Worm (Caenorhabditis elegans) whole organism, midembryonic: Measurements from ENCODE around the gene gpa-1.

Source experiments
- T22C8.4 ChIP-seq: fragments of 200-800 bp; sonication (Bioruptor generic); IDR thresholded peaks from 2 replicates; pipeline ENCODE4 v1.3.6; 2022; ENCODE audit warnings: missing genetic modification characterization, missing compliant biosample characterization
- cog-1 ChIP-seq: sonication (generic microtip); optimal IDR thresholded peaks from 2 replicates; lab custom pipeline; 2016; ENCODE audit warnings: missing genetic modification characterization, missing compliant biosample characterization
- flt-1 ChIP-seq: fragments of 200-800 bp; sonication (Bioruptor generic); IDR thresholded peaks from 2 replicates; pipeline ENCODE4 v1.3.6; 2022; ENCODE audit warnings: missing genetic modification characterization, missing compliant biosample characterization
- klf-2 ChIP-seq: fragments of 200-800 bp; sonication (Bioruptor generic); conservative IDR thresholded peaks from 2 replicates; pipeline ENCODE4 v1.3.6; 2022; ENCODE audit warnings: missing genetic modification reagents, missing genetic modification characterization, missing compliant biosample characterization
- med-1 ChIP-seq: sonication (generic microtip); optimal IDR thresholded peaks from 2 replicates; lab custom pipeline; 2017; ENCODE audit warnings: missing genetic modification characterization, mild to moderate bottlenecking, missing compliant biosample characterization, antibody characterized with exemption, missing genetic modification reagents; ENCODE audit not compliant: insufficient read depth
- ref-1 ChIP-seq: fragments of 200-800 bp; sonication (Bioruptor generic); conservative IDR thresholded peaks from 2 replicates; pipeline ENCODE4 v1.3.6; 2022; ENCODE audit warnings: missing genetic modification reagents, missing genetic modification characterization, missing compliant biosample characterization
- tab-1 ChIP-seq: fragments of 200-800 bp; sonication (Bioruptor generic); IDR thresholded peaks from 2 replicates; pipeline ENCODE4 v1.3.6; 2022; ENCODE audit warnings: missing genetic modification characterization, missing compliant biosample characterization
- ztf-23 ChIP-seq: fragments of 200-800 bp; sonication (Bioruptor generic); IDR thresholded peaks from 2 replicates; pipeline ENCODE4 v1.3.6; 2022; ENCODE audit warnings: missing genetic modification reagents, missing genetic modification characterization, missing compliant biosample characterization
- ztf-29 ChIP-seq: fragments of 200-800 bp; sonication (Bioruptor generic); IDR thresholded peaks from 2 replicates; pipeline ENCODE4 v1.3.6; 2022; ENCODE audit warnings: missing genetic modification reagents, missing genetic modification characterization, missing compliant biosample characterization

Gene gpa-1

DNA sequence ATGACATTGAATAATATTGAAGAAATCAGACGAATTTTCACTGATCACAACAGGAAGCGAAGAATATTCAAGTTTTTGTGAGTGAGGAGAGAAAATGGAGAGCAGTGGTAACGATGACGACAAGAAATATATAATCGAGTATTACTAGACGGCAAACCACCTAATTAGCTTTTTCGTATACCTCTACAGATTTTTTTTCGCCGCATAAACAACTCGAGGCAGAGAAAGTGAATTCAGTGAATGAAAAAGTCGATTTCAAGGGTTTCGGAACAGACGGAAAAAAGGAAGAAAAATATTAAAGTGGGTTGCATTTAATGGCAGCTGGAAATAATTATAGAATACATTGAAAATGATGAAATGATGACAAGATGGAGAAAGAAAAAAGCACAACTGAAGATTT, at the start of gene gpa-1:
gpa-1 (minus strand) TSS at position 101 of the 400 bp plus-strand sequence.
- TF ChIP-seq ztf-29 (GFP tag; lab: Robert Waterston, UW) (no peak), klf-2 (no peak), flt-1 (GFP tag; lab: Robert Waterston, UW) (no peak), ztf-23 (GFP tag; lab: Robert Waterston, UW) (no peak), ref-1 (GFP tag; lab: Robert Waterston, UW) (no peak), med-1 (GFP tag; lab: Kevin White, UChicago) (no peak), T22C8.4 (GFP tag; lab: Robert Waterston, UW) (no peak), cog-1 (tag; lab: Kevin White, UChicago) (no peak), tab-1 (GFP tag; lab: Robert Waterston, UW) (no peak)

DNA sequence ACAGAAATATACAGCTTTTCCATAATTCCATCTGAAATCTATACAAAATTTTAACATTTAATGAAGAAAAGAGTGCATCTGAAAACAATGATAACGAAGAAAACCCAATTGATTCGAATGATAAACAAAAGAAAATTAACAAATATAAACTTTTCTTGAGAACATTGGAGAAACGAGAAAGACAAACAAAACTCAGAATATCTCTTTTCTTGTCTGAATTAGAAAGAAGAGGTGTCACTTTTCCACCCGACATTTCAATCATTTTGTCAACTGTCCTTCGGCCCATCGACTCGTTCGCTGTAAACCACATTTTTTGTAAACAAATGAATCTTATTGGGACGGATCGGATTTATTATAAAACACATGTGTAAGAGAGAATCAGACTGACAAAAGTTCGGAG, 48.5 kb upstream of the gpa-1 start, which contains the start of gene bgal-1:
bgal-1 (minus strand) TSS at position 38 of the 400 bp plus-strand sequence.
- no peak for TF ChIP-seq T22C8.4 (GFP tag; lab: Robert Waterston, UW)
- no peak for TF ChIP-seq tab-1 (GFP tag; lab: Robert Waterston, UW)
- no peak for TF ChIP-seq klf-2
- no peak for TF ChIP-seq cog-1 (tag; lab: Kevin White, UChicago)
- no peak for TF ChIP-seq ref-1 (GFP tag; lab: Robert Waterston, UW)
- TF ChIP-seq flt-1 (GFP tag; lab: Robert Waterston, UW): no peak
- TF ChIP-seq ztf-23 (GFP tag; lab: Robert Waterston, UW): no peak
- no peak for TF ChIP-seq ztf-29 (GFP tag; lab: Robert Waterston, UW)
- TF ChIP-seq med-1 (GFP tag; lab: Kevin White, UChicago): no peak

DNA sequence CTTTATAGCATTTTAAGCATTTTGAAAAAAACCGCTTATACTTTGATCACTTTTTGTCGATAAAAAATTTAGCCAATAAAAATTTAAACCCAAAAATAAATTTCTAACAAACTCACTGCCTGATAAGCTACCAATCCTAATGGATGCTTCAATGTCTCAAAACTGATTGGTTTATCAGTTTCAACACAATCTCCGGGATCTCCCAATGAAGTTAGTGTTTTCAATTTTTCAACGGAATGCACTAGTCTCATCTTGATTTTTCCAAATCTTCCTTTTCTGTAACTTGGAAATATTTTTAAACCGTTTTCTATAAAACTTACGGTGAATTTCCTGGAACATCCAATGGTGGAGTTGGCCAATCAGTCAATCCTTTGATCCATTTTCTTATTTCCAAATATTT, 46.2 kb upstream of the gpa-1 start:
- no peak for TF ChIP-seq med-1 (GFP tag; lab: Kevin White, UChicago)
- TF ChIP-seq ztf-29 (GFP tag; lab: Robert Waterston, UW): no peak
- no peak for TF ChIP-seq flt-1 (GFP tag; lab: Robert Waterston, UW)
- no peak for TF ChIP-seq tab-1 (GFP tag; lab: Robert Waterston, UW)
- no peak for TF ChIP-seq T22C8.4 (GFP tag; lab: Robert Waterston, UW)
- no peak for TF ChIP-seq ref-1 (GFP tag; lab: Robert Waterston, UW)

DNA sequence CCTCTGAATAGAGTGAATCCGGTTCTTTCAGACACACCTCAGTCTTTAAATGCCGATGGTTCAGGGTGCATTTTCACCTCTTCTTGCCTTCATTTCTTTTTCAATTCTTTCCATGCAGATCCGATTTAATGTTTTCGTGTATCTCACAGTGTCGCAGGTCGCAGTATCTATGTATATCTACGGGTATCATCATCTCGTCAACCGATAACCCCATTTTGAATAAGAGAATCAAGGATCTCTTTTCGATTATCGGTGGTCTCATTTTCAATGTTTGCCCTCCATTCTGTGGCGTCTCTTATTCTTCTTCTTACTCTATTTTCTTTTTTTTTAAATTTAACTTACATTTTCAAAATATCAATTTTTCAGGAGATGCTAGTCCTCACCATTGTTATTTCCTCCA, 43.5 kb upstream of the gpa-1 start, which contains the start of gene T19B10.2:
T19B10.2 (plus strand) TSS at position 367 of the 400 bp plus-strand sequence.
- TF ChIP-seq klf-2 (no peak), T22C8.4 (GFP tag; lab: Robert Waterston, UW) (no peak), ztf-23 (GFP tag; lab: Robert Waterston, UW) (no peak), ztf-29 (GFP tag; lab: Robert Waterston, UW) (no peak), ref-1 (GFP tag; lab: Robert Waterston, UW) (no peak), cog-1 (tag; lab: Kevin White, UChicago) (no peak), flt-1 (GFP tag; lab: Robert Waterston, UW) (no peak), med-1 (GFP tag; lab: Kevin White, UChicago) (no peak), tab-1 (GFP tag; lab: Robert Waterston, UW) (no peak)

DNA sequence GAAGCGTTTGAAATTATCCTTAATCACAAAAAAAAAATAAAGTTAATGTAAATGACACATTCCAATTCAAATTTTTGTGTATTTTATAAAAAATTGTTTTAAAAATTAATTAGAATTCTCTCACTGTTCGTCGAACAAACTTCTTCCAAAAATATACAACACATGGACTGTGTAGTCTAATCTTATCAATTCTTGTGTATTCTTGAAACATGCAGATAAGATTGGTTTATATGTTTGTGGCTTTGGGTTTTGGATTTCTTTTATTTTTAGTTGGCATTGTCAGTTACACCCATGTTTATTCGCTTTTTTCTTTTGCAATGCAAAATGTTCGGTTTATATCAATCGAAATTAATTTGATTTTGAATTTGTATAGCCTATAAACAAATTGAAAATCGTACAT, 42.9 kb upstream of the gpa-1 start:
- TF ChIP-seq flt-1 (GFP tag; lab: Robert Waterston, UW) (no peak), ztf-29 (GFP tag; lab: Robert Waterston, UW) (no peak), med-1 (GFP tag; lab: Kevin White, UChicago) (no peak), ref-1 (GFP tag; lab: Robert Waterston, UW) (no peak), klf-2 (no peak), T22C8.4 (GFP tag; lab: Robert Waterston, UW) (no peak), tab-1 (GFP tag; lab: Robert Waterston, UW) (no peak), cog-1 (tag; lab: Kevin White, UChicago) (no peak), ztf-23 (GFP tag; lab: Robert Waterston, UW) (no peak)

DNA sequence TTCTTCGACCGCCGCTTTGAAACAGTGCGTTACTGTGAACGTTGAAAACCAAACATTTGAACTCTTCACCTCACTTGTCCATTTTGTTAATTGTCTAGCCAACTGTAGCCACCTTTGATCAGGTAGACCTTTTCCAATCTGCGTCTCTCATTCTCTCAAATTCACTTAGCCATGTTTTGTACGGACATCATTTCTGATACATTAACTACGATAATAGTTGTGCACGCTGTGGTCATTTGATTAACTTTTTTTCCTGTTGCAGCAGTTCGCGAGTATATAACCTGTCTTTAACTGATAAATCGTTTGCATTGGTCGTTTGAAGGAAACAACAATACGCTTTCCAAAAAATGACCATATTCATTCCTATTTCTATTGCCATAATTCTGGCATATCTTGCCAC, 39.9 kb upstream of the gpa-1 start, which contains the start of gene cyp-29A2:
cyp-29A2 (plus strand) TSS at position 190 of the 400 bp plus-strand sequence.
- TF ChIP-seq tab-1 (GFP tag; lab: Robert Waterston, UW): no peak
- no peak for TF ChIP-seq T22C8.4 (GFP tag; lab: Robert Waterston, UW)
- TF ChIP-seq ztf-29 (GFP tag; lab: Robert Waterston, UW): no peak
- TF ChIP-seq ref-1 (GFP tag; lab: Robert Waterston, UW): no peak
- TF ChIP-seq ztf-23 (GFP tag; lab: Robert Waterston, UW): no peak
- TF ChIP-seq med-1 (GFP tag; lab: Kevin White, UChicago): no peak
- no peak for TF ChIP-seq cog-1 (tag; lab: Kevin White, UChicago)
- no peak for TF ChIP-seq klf-2
- TF ChIP-seq flt-1 (GFP tag; lab: Robert Waterston, UW): no peak

DNA sequence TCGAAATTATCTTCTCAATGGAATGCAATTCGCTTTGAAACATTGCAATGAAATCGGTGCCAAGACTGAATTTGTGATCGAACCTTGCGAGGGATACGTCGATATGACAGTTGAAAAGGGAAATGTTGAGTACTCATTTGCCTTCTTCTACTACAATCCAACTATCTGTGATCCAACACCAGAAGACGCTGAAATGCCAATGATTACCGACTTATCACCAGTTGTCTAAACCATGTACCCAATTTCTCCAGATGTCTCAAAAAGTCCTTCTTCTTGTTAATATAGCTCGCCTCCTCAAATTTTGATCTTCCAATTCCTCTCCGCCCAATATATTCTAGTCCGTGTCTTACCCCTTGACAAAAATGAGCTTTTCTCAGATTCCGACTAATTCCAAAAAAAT, 38.7 kb upstream of the gpa-1 start:
- TF ChIP-seq med-1 (GFP tag; lab: Kevin White, UChicago) (no peak), cog-1 (tag; lab: Kevin White, UChicago) (no peak), ref-1 (GFP tag; lab: Robert Waterston, UW) (no peak), flt-1 (GFP tag; lab: Robert Waterston, UW) (no peak), ztf-29 (GFP tag; lab: Robert Waterston, UW) (no peak), T22C8.4 (GFP tag; lab: Robert Waterston, UW) (no peak), ztf-23 (GFP tag; lab: Robert Waterston, UW) (no peak), tab-1 (GFP tag; lab: Robert Waterston, UW) (no peak), klf-2 (no peak)

DNA sequence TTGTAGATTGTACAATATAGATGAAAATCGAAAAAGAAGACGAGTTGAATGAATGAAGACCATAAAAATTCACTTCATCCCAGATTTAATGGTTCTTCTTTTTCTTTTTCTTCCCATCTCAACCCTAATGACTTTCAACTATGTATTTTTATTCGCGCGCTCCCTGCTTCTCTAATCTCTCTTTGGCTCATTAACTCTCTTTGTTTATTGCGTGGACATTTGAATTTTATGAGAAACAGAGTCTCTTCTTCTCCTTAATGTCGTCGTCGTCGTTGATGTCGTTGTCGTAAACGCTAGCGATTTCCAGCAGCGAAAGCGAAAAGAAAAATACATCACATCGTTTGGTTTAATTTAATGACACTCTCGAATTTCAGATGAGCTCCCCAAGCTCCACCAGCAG, 37.1 kb upstream of the gpa-1 start:
- TF ChIP-seq med-1 (GFP tag; lab: Kevin White, UChicago) (no peak), flt-1 (GFP tag; lab: Robert Waterston, UW) (no peak), ref-1 (GFP tag; lab: Robert Waterston, UW) (no peak), ztf-29 (GFP tag; lab: Robert Waterston, UW) (no peak), tab-1 (GFP tag; lab: Robert Waterston, UW) (no peak), klf-2 (no peak), ztf-23 (GFP tag; lab: Robert Waterston, UW) (no peak), T22C8.4 (GFP tag; lab: Robert Waterston, UW) (no peak), cog-1 (tag; lab: Kevin White, UChicago) (no peak)

DNA sequence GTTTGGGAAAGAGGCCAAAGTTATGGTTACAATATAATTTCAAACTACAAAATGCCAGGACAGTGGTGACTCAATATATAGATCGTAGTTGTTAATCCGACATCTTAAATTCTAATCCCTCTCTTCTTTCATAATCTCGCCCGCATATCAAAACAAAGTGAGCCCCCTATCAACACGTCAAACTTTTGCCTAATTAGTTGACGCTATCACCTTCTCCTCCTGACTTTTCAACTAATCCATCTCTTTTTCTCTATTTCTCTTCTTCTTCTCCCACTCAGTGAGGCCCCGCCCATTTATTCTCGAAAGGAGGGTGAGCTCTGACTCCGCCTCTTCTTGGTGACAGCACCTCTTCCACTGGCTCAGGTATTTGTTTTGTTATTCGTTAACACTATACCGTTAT, 33.8 kb upstream of the gpa-1 start:
- TF ChIP-seq cog-1 (tag; lab: Kevin White, UChicago): no peak
- TF ChIP-seq ztf-29 (GFP tag; lab: Robert Waterston, UW): no peak
- no peak for TF ChIP-seq ref-1 (GFP tag; lab: Robert Waterston, UW)
- TF ChIP-seq flt-1 (GFP tag; lab: Robert Waterston, UW): no peak
- no peak for TF ChIP-seq ztf-23 (GFP tag; lab: Robert Waterston, UW)
- no peak for TF ChIP-seq T22C8.4 (GFP tag; lab: Robert Waterston, UW)
- no peak for TF ChIP-seq klf-2
- TF ChIP-seq tab-1 (GFP tag; lab: Robert Waterston, UW): no peak
- no peak for TF ChIP-seq med-1 (GFP tag; lab: Kevin White, UChicago)
